Comparison of ENCODE assay signal across 6 worm cellular contexts in the genomic region with DNA sequence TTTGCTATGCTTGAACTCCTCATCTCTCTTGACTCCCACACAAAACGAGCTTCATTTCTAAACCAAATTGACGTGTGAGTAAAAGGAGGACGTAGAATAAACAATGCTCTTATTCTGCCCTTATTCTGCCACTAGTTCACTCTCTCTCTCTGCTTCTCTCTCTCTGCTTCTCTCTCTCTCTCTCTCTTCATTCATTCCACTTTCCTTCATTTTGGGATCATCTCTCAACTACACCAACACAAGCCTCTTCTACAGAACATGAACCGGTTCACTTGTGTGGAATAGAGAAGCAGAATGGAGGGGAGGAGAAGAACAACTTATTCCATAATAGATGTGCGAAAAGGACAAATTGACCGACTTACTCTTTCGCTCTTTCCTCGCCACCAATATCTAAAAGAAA.
TF ChIP-seq lines count a peak whose summit lies in the region.

No protein-coding gene starts in this region.

TF ChIP-seq in whole organism, L1 larva, 84 proteins besides CTCF, POLR2A, EP300 and RAD21 (continues in another document):
- TF ChIP-seq ceh-63 (GFP tag; optimal IDR thresholded peaks at IDR 0.05; lab: Kevin White, UChicago) = no peak
- TF ChIP-seq nhr-237 (tag; optimal IDR thresholded peaks at IDR 0.05; lab: Kevin White, UChicago) = no peak
- TF ChIP-seq nhr-85 (tag; lab: Kevin White, UChicago) = peak; percentile 77
- TF ChIP-seq C04F5.9 (tag; optimal IDR thresholded peaks at IDR 0.05; lab: Kevin White, UChicago) = no peak
- no peak for TF ChIP-seq sox-4 (tag; optimal IDR thresholded peaks at IDR 0.05; lab: Kevin White, UChicago)
- no peak for TF ChIP-seq ama-1 (optimal IDR thresholded peaks at IDR 0.05; lab: Kevin White, UChicago)
- no peak for TF ChIP-seq nhr-47 (tag; optimal IDR thresholded peaks at IDR 0.05; lab: Kevin White, UChicago)
- TF ChIP-seq grh-1 (GFP tag; IDR thresholded peaks at IDR 0.05; lab: Robert Waterston, UW) = no peak
- no peak for TF ChIP-seq nhr-28 (tag; optimal IDR thresholded peaks at IDR 0.05; lab: Kevin White, UChicago)
- TF ChIP-seq tlp-1 (tag; optimal IDR thresholded peaks at IDR 0.05; lab: Kevin White, UChicago) = no peak
- peak; percentile 36 for TF ChIP-seq unc-86 (tag; optimal IDR thresholded peaks at IDR 0.05; lab: Kevin White, UChicago)
- peak; percentile 44 for TF ChIP-seq lin-14 (GFP tag; optimal IDR thresholded peaks at IDR 0.05; lab: Kevin White, UChicago)
- TF ChIP-seq fkh-4 (tag; optimal IDR thresholded peaks at IDR 0.05; lab: Kevin White, UChicago; ENCODE audit: borderline replicate concordance) = no peak
- no peak for TF ChIP-seq irx-1 (tag; optimal IDR thresholded peaks at IDR 0.05; lab: Kevin White, UChicago)

TF ChIP-seq in whole organism, L2 larva, 48 proteins besides CTCF, POLR2A, EP300 and RAD21 (continues in another document):
- TF ChIP-seq lin-39 (tag; optimal IDR thresholded peaks at IDR 0.05; lab: Kevin White, UChicago) (no peak), elt-1 (tag; optimal IDR thresholded peaks at IDR 0.05; lab: Kevin White, UChicago) (no peak), F13H6.1 (tag; optimal IDR thresholded peaks at IDR 0.05; lab: Kevin White, UChicago) (peak; percentile 41), ZK546.5 (tag; optimal IDR thresholded peaks at IDR 0.05; lab: Kevin White, UChicago) (no peak), C34F6.9 (tag; optimal IDR thresholded peaks at IDR 0.05; lab: Kevin White, UChicago) (no peak), unc-55 (GFP tag; optimal IDR thresholded peaks at IDR 0.05; lab: Kevin White, UChicago) (no peak), ama-1 (optimal IDR thresholded peaks at IDR 0.05; lab: Kevin White, UChicago) (no peak), lin-13 (GFP tag; optimal IDR thresholded peaks at IDR 0.05; lab: Kevin White, UChicago) (no peak), nhr-25 (tag; optimal IDR thresholded peaks at IDR 0.05; lab: Kevin White, UChicago) (peak; percentile 17), sem-4 (tag; optimal IDR thresholded peaks at IDR 0.05; lab: Kevin White, UChicago) (no peak), nhr-23 (tag; optimal IDR thresholded peaks at IDR 0.05; lab: Kevin White, UChicago) (no peak), egl-27 (tag; optimal IDR thresholded peaks at IDR 0.05; lab: Kevin White, UChicago) (peak; percentile 8), snpc-4 (tag; optimal IDR thresholded peaks at IDR 0.05; lab: Kevin White, UChicago) (no peak), nhr-237 (tag; optimal IDR thresholded peaks at IDR 0.05; lab: Kevin White, UChicago) (no peak), unc-62 (GFP tag; optimal IDR thresholded peaks at IDR 0.05; lab: Kevin White, UChicago) (no peak), peb-1 (tag; optimal IDR thresholded peaks at IDR 0.05; lab: Kevin White, UChicago) (no peak)

TF ChIP-seq in whole organism, L3 larva, 47 proteins besides CTCF, POLR2A, EP300 and RAD21:
- TF ChIP-seq nhr-43 (tag; optimal IDR thresholded peaks at IDR 0.05; lab: Kevin White, UChicago; ENCODE audit: poor library complexity, severe bottlenecking) (peak; percentile 38), R02D3.7 (tag; optimal IDR thresholded peaks at IDR 0.05; lab: Kevin White, UChicago) (no peak), nhr-76 (tag; optimal IDR thresholded peaks at IDR 0.05; lab: Kevin White, UChicago) (no peak), ama-1 (optimal IDR thresholded peaks at IDR 0.05; lab: Kevin White, UChicago) (no peak), nfya-1 (tag; optimal IDR thresholded peaks at IDR 0.05; lab: Kevin White, UChicago; ENCODE audit: insufficient read depth) (peak; percentile 20), nhr-23 (tag; optimal IDR thresholded peaks at IDR 0.05; lab: Kevin White, UChicago) (peak; percentile 76), nhr-25 (tag; optimal IDR thresholded peaks at IDR 0.05; lab: Kevin White, UChicago) (peak; percentile 39)
TF ChIP-seq in whole organism, L3 larva: peak in this region for 4.

TF ChIP-seq in whole organism, L4 larva, 104 proteins besides CTCF, POLR2A, EP300 and RAD21:
- TF ChIP-seq unc-62 (GFP tag; optimal IDR thresholded peaks at IDR 0.05 in 1 of 2; lab: Kevin White, UChicago) = peak in 1 of 2 experiments; percentile 99
- TF ChIP-seq unc-62 (tag; optimal IDR thresholded peaks at IDR 0.05; lab: Kevin White, UChicago) = no peak
- peak; percentile 6 for TF ChIP-seq hlh-11 (tag; optimal IDR thresholded peaks at IDR 0.05; lab: Kevin White, UChicago)
- peak; percentile 29 for TF ChIP-seq mxl-3 (GFP tag; optimal IDR thresholded peaks at IDR 0.05; lab: Kevin White, UChicago)
- TF ChIP-seq pqm-1 (tag; optimal IDR thresholded peaks at IDR 0.05; lab: Kevin White, UChicago) = no peak
- TF ChIP-seq nhr-28 (tag; optimal IDR thresholded peaks at IDR 0.05; lab: Kevin White, UChicago) = peak; percentile 53
- no peak for TF ChIP-seq tag-97 (GFP tag; IDR thresholded peaks at IDR 0.05; lab: Robert Waterston, UW)
- no peak for TF ChIP-seq tra-1 (GFP tag; IDR thresholded peaks at IDR 0.05; lab: Robert Waterston, UW)
- no peak for TF ChIP-seq Y105C5A.15 (GFP tag; IDR thresholded peaks at IDR 0.05; lab: Robert Waterston, UW)

TF ChIP-seq in whole organism, early embryonic, 17 proteins besides CTCF, POLR2A, EP300 and RAD21:
- TF ChIP-seq sea-1 (GFP tag; conservative IDR thresholded peaks at IDR 0.05; lab: Robert Waterston, UW) = no peak
- TF ChIP-seq aly-1 (tag; optimal IDR thresholded peaks at IDR 0.05; lab: Kevin White, UChicago) = no peak
- peak; percentile 7 for TF ChIP-seq hmg-4 (GFP tag; optimal IDR thresholded peaks at IDR 0.05; lab: Kevin White, UChicago)
- no peak for TF ChIP-seq pes-1 (GFP tag; IDR thresholded peaks at IDR 0.05; lab: Robert Waterston, UW)

TF ChIP-seq in whole organism, late embryonic, 69 proteins besides CTCF, POLR2A, EP300 and RAD21:
- TF ChIP-seq lin-11 (tag; optimal IDR thresholded peaks at IDR 0.05; lab: Kevin White, UChicago) (no peak), pros-1 (tag; optimal IDR thresholded peaks at IDR 0.05; lab: Kevin White, UChicago) (peak; percentile 10), mec-3 (tag; optimal IDR thresholded peaks at IDR 0.05; lab: Kevin White, UChicago; ENCODE audit: borderline replicate concordance) (no peak), F13H6.1 (tag; optimal IDR thresholded peaks at IDR 0.05; lab: Kevin White, UChicago) (no peak), nhr-11 (tag; optimal IDR thresholded peaks at IDR 0.05; lab: Kevin White, UChicago) (no peak), npax-4 (tag; optimal IDR thresholded peaks at IDR 0.05; lab: Kevin White, UChicago) (no peak), nfya-1 (tag; optimal IDR thresholded peaks at IDR 0.05; lab: Kevin White, UChicago) (peak; percentile 34), ceh-31 (tag; optimal IDR thresholded peaks at IDR 0.05; lab: Kevin White, UChicago) (peak; percentile 61), ceh-18 (tag; optimal IDR thresholded peaks at IDR 0.05; lab: Kevin White, UChicago) (no peak)

Comparison
In these comparisons a context has a peak if more than half of its experiments do, and no peak if none do; other contexts are left out.
1. Of the 29 proteins assayed by ChIP-seq in both whole organism, L4 larva and whole organism, L1 larva: peak only in whole organism, L4 larva: nhr-28; only in whole organism, L1 larva: none; in both: none; in neither: 27; mixed calls (peak in some experiments, not most) for 1.